Worm (Caenorhabditis elegans): ENCODE results near the gene F38H4.4.
"Not testable (repeated sequence)": the region's sequence is repeated elsewhere in the genome, so short reads cannot be mapped to it uniquely, and the experiment has no call there.

The F38H4.4 gene

DNA sequence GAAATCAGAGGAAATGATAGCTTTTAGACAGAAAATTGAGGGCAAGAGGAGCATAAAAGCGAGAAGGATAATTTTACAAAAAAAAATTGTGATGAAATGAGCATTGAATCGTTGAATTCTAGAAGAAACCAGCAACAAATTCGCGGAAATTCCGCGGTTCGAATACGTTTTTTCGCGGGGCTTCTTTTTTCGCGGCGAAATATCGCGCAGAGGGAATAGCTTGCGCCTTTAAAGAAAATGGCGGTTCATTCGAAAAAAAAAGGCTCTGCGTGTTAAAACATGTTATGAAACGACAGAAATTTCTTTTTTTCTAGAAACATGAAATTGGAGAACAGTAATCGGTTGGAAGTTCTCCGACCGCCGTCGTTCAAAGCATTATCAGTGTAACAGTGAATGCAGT lies 25.6 kb upstream of the F38H4.4 start:
- TF ChIP-seq ama-1 (optimal IDR thresholded peaks at IDR 0.05) (peak; percentile 30), nhr-43 (tag; optimal IDR thresholded peaks at IDR 0.05; ENCODE audit: poor library complexity, severe bottlenecking) (no peak), lin-15B (tag; optimal IDR thresholded peaks at IDR 0.05) (peak; percentile 71), hmg-11 (tag; optimal IDR thresholded peaks at IDR 0.05) (peak; percentile 16), snpc-4 (tag; optimal IDR thresholded peaks at IDR 0.05) (peak; percentile 60), pha-4 (tag; optimal IDR thresholded peaks at IDR 0.05) (peak; percentile 40), nhr-25 (tag; optimal IDR thresholded peaks at IDR 0.05) (peak; percentile 45), nfya-1 (tag; optimal IDR thresholded peaks at IDR 0.05; ENCODE audit: insufficient read depth) (peak; percentile 70), nhr-11 (tag; optimal IDR thresholded peaks at IDR 0.05) (no peak), elt-1 (tag; optimal IDR thresholded peaks at IDR 0.05) (no peak), nhr-23 (tag; optimal IDR thresholded peaks at IDR 0.05) (peak; percentile 55), lsy-12 (tag; optimal IDR thresholded peaks at IDR 0.05) (peak; percentile 13), lin-39 (tag; optimal IDR thresholded peaks at IDR 0.05) (peak; percentile 40)

DNA sequence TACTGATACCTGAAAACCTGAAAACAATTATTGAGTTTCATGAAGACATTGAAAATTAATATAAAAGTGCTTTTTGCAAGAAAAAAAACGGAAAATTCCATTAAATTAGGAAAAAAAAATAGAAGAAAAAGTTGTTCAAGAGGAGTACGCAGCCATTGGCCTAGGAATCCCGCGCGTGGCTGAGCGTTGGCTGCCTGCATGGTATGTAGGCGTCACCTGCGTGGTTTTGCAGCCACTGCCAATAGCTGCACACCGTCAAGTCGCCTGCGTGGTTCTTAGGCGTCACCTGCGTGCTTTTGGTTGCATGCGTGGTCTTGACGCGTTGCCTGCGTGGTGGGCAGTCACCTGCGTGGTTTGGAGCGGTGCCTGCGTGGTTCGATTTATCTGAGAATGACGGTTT lies 20.1 kb upstream of the F38H4.4 start, which contains the start of gene M117.6:
Gene M117.6 (minus strand): TSS at position 101 of the 400 bp plus-strand sequence.
- TF ChIP-seq elt-3, lsy-12, elt-1 (tag; optimal IDR thresholded peaks at IDR 0.05): not testable (repeated sequence)

DNA sequence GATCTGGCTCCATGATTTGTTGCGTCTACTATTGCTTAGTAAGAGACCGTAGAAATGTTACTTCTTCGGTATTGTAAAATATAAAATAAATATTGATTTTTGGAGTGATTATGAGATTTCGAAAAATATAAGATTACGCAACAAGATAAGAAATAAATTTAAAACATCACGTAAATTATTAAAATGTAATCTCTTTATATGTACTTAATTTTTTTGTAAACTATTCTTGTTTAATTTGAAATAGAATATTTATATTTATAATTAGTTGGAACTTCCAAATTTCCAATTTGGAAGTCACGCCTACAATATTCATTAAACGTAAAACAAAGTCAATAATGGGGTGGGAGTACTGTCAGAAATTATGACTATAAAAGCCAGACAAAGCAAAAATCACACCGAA lies 14.6 kb upstream of the F38H4.4 start, which contains the start of gene M117.4:
Gene M117.4 (minus strand): TSS at position 101 of the 400 bp plus-strand sequence.
- TF ChIP-seq ceh-82 (tag; optimal IDR thresholded peaks at IDR 0.05): no peak
- no peak for TF ChIP-seq elt-2 (tag; optimal IDR thresholded peaks at IDR 0.05)
- TF ChIP-seq unc-39 (tag; optimal IDR thresholded peaks at IDR 0.05): no peak
- no peak for TF ChIP-seq nhr-12 (tag; optimal IDR thresholded peaks at IDR 0.05)
- TF ChIP-seq nfya-1 (tag; optimal IDR thresholded peaks at IDR 0.05; ENCODE audit: insufficient read depth): no peak
- TF ChIP-seq skn-1 (tag; optimal IDR thresholded peaks at IDR 0.05): no peak
- no peak for TF ChIP-seq zag-1 (tag; optimal IDR thresholded peaks at IDR 0.05)
- TF ChIP-seq nhr-25 (tag; optimal IDR thresholded peaks at IDR 0.05): no peak
- no peak for TF ChIP-seq elt-1 (tag; optimal IDR thresholded peaks at IDR 0.05)
- TF ChIP-seq nhr-23 (tag; optimal IDR thresholded peaks at IDR 0.05): no peak
- no peak for TF ChIP-seq ceh-16 (tag; optimal IDR thresholded peaks at IDR 0.05)
- TF ChIP-seq mml-1 (tag; optimal IDR thresholded peaks at IDR 0.05): no peak

DNA sequence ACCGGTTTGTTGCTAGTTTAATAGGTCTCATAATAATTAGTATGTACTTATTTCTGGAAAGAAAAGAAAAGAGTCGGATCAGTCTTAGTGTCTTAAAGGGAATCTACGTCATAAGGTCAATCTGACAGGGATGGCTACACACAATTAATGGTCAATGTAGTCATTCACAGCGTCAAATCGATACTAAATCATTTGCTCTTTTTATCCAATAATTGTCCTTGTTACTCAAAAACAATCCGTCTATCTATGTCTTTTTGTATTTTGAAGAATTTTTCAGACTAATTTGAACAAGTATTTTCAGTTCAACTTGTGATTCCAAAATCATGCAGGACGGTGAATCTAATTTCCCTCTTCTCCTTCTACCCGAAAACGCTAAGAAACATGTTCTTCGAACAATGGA lies 9.4 kb upstream of the F38H4.4 start, which contains the start of gene fbxb-3:
Gene fbxb-3 (plus strand): TSS at position 301 of the 400 bp plus-strand sequence.
- TF ChIP-seq fkh-10 (GFP tag; optimal IDR thresholded peaks at IDR 0.05) (no peak), daf-12 (tag; optimal IDR thresholded peaks at IDR 0.05) (no peak), nhr-12 (tag; optimal IDR thresholded peaks at IDR 0.05) (no peak), R02D3.7 (tag; optimal IDR thresholded peaks at IDR 0.05) (no peak), nhr-11 (tag; optimal IDR thresholded peaks at IDR 0.05) (no peak), snpc-4 (tag; optimal IDR thresholded peaks at IDR 0.05) (no peak), nhr-43 (tag; optimal IDR thresholded peaks at IDR 0.05; ENCODE audit: poor library complexity, severe bottlenecking) (no peak), nfya-1 (tag; optimal IDR thresholded peaks at IDR 0.05; ENCODE audit: insufficient read depth) (no peak), aly-2 (tag; optimal IDR thresholded peaks at IDR 0.05) (no peak), unc-39 (tag; optimal IDR thresholded peaks at IDR 0.05) (no peak)

DNA sequence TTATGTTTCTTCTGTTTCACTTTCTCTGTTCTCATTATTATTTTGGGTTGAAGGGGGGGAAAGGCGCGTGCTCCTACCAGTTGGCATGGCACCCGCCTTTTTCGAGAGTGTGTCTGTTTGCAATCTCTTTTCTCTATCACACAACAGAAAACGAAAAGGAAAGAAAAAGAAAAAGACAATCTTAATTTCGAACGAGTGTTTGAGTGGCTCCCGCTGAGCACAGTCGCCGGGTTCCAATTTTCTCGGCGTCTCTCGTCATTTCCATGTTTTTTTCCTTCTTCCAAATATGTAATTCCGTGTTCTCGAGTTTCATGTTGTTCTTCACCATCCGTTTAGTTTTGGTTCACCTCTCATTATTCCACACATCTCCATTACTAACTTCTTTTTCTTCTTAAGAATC lies 5.9 kb upstream of the F38H4.4 start, which contains the start of gene F38H4.3:
Gene F38H4.3 (plus strand): TSS at position 301 of the 400 bp plus-strand sequence.
- TF ChIP-seq pha-4 (tag; optimal IDR thresholded peaks at IDR 0.05) (peak; percentile 56), elt-3 (tag; optimal IDR thresholded peaks at IDR 0.05) (no peak)

DNA sequence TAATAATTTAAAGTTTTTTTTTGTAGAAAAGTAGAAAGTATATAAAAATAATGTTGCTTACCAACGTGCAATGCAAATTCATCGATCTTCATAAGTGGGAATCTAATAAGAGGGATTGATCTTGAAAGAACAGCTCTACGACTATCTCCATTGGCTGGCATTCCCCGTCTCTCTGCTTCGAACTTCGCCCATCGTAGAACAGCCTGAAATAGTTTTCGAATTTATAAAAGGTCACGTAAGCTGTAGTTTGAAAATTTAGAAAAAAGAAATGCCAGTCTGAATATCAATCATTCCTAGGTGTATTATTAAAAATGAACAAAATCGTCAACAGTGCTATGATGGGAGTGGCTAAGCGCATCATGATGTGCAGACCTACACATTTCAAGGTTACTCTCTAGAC lies 3.8 kb downstream of the F38H4.4 start, which contains the start of gene F38H4.5:
Gene F38H4.5 (plus strand): TSS at position 301 of the 400 bp plus-strand sequence.
- TF ChIP-seq R02D3.7 (tag; optimal IDR thresholded peaks at IDR 0.05) (no peak), fkh-10 (GFP tag; optimal IDR thresholded peaks at IDR 0.05) (no peak), unc-39 (tag; optimal IDR thresholded peaks at IDR 0.05) (no peak), lsy-12 (tag; optimal IDR thresholded peaks at IDR 0.05) (no peak), nhr-25 (tag; optimal IDR thresholded peaks at IDR 0.05) (no peak), snpc-4 (tag; optimal IDR thresholded peaks at IDR 0.05) (no peak), elt-1 (tag; optimal IDR thresholded peaks at IDR 0.05) (no peak), zag-1 (tag; optimal IDR thresholded peaks at IDR 0.05) (no peak), nhr-12 (tag; optimal IDR thresholded peaks at IDR 0.05) (no peak), elt-2 (tag; optimal IDR thresholded peaks at IDR 0.05) (no peak), hmg-11 (tag; optimal IDR thresholded peaks at IDR 0.05) (no peak), sea-2 (GFP tag; optimal IDR thresholded peaks at IDR 0.05) (no peak), egl-5 (tag; optimal IDR thresholded peaks at IDR 0.05) (no peak), ama-1 (optimal IDR thresholded peaks at IDR 0.05) (no peak), mdl-1 (tag; optimal IDR thresholded peaks at IDR 0.05) (no peak), daf-12 (tag; optimal IDR thresholded peaks at IDR 0.05) (no peak), ceh-28 (tag; optimal IDR thresholded peaks at IDR 0.05) (no peak), jun-1 (tag; optimal IDR thresholded peaks at IDR 0.05) (no peak)
